Worm (Caenorhabditis elegans) whole organism, L2 larva: ENCODE data around the gene tpp-2.
A peak's percentile ranks its signal among the peaks of the same experiment; 100 is the strongest.

ENCODE experiments used
- C34F6.9 ChIP-seq: fragments of 150-350 bp; optimal IDR thresholded peaks from 2 replicates; lab custom pipeline; 2014; ENCODE audit warnings: missing biosample characterization, missing genetic modification characterization
- F13H6.1 ChIP-seq: sonication (generic microtip); optimal IDR thresholded peaks from 2 replicates; lab custom pipeline; 2016; ENCODE audit warnings: missing genetic modification characterization, missing compliant biosample characterization
- R02D3.7 ChIP-seq: fragments of 150-350 bp; optimal IDR thresholded peaks from 2 replicates; lab custom pipeline; 2014; ENCODE audit warnings: missing biosample characterization, missing genetic modification characterization
- ZK546.5 ChIP-seq: sonication (generic microtip); optimal IDR thresholded peaks from 2 replicates; lab custom pipeline; 2017; ENCODE audit warnings: missing biosample characterization, missing genetic modification characterization
- alr-1 ChIP-seq: fragments of 150-350 bp; optimal IDR thresholded peaks from 2 replicates; lab custom pipeline; 2014; ENCODE audit warnings: missing biosample characterization, missing genetic modification characterization
- aly-2 ChIP-seq: fragments of 150-350 bp; optimal IDR thresholded peaks from 2 replicates; lab custom pipeline; 2014; ENCODE audit warnings: missing biosample characterization, missing genetic modification characterization
- ama-1 ChIP-seq: fragments of 150-350 bp; optimal IDR thresholded peaks from 2 replicates; lab custom pipeline; 2018; ENCODE audit warnings: inconsistent platforms
- blmp-1 ChIP-seq: sonication (generic microtip); optimal IDR thresholded peaks from 2 replicates; lab custom pipeline; 2017; ENCODE audit warnings: missing genetic modification characterization, mild to moderate bottlenecking, missing compliant biosample characterization, antibody characterized with exemption, moderate library complexity; ENCODE audit not compliant: insufficient read depth
- ceh-16 ChIP-seq: fragments of 150-350 bp; optimal IDR thresholded peaks from 2 replicates; lab custom pipeline; 2014; ENCODE audit warnings: missing biosample characterization, missing genetic modification characterization
- ceh-82 ChIP-seq: fragments of 150-350 bp; optimal IDR thresholded peaks from 2 replicates; lab custom pipeline; 2014; ENCODE audit warnings: missing biosample characterization, missing genetic modification characterization
- crh-2 ChIP-seq: sonication (generic microtip); optimal IDR thresholded peaks from 2 replicates; lab custom pipeline; 2017; ENCODE audit warnings: missing biosample characterization, missing genetic modification characterization
- dmd-4 ChIP-seq: sonication (generic microtip); optimal IDR thresholded peaks from 2 replicates; lab custom pipeline; 2017; ENCODE audit warnings: missing biosample characterization, missing genetic modification characterization
- egl-27 ChIP-seq: sonication (generic microtip); optimal IDR thresholded peaks from 3 replicates; lab custom pipeline; 2017; ENCODE audit warnings: missing biosample characterization, missing genetic modification reagents, missing genetic modification characterization
- elt-1 ChIP-seq: fragments of 150-350 bp; optimal IDR thresholded peaks from 2 replicates; lab custom pipeline; 2014; ENCODE audit warnings: missing biosample characterization, missing genetic modification characterization
- elt-3 ChIP-seq: sonication (generic microtip); optimal IDR thresholded peaks from 2 replicates; lab custom pipeline; 2017; ENCODE audit warnings: missing biosample characterization, missing genetic modification characterization
- fos-1 ChIP-seq: fragments of 150-350 bp; optimal IDR thresholded peaks from 2 replicates; lab custom pipeline; 2014; ENCODE audit warnings: missing biosample characterization, missing genetic modification characterization
- gmeb-1 ChIP-seq: fragments of 150-350 bp; optimal IDR thresholded peaks from 2 replicates; lab custom pipeline; 2014; ENCODE audit warnings: missing biosample characterization, missing genetic modification characterization
- lin-11 ChIP-seq: fragments of 150-350 bp; sonication (generic microtip); optimal IDR thresholded peaks from 2 replicates; lab custom pipeline; 2014; ENCODE audit warnings: missing biosample characterization, missing genetic modification characterization, inconsistent platforms, mixed read lengths
- lin-13 ChIP-seq: fragments of 150-350 bp; optimal IDR thresholded peaks from 2 replicates; lab custom pipeline; 2014; ENCODE audit warnings: missing biosample characterization, missing genetic modification reagents, missing genetic modification characterization
- lsy-2 ChIP-seq, 2 experiments: fragments of 150-350 bp in 1 of 2; sonication (generic microtip) in 1 of 2; optimal IDR thresholded peaks; 2 replicates each; lab custom pipeline; 2014 to 2017; ENCODE audit warnings: missing biosample characterization in 2 of 2, missing genetic modification characterization in 2 of 2
- mab-5 ChIP-seq: fragments of 150-350 bp; optimal IDR thresholded peaks from 2 replicates; lab custom pipeline; 2014; ENCODE audit warnings: missing biosample characterization, missing genetic modification characterization
- mbf-1 ChIP-seq: sonication (generic microtip); optimal IDR thresholded peaks from 2 replicates; lab custom pipeline; 2017; ENCODE audit warnings: missing biosample characterization, missing genetic modification characterization
- mdl-1 ChIP-seq, 2 experiments: fragments of 150-350 bp in 1 of 2; sonication (generic microtip) in 1 of 2; optimal IDR thresholded peaks; 2 replicates each; lab custom pipeline; 2017; ENCODE audit warnings: missing biosample characterization in 2 of 2, missing genetic modification characterization in 2 of 2
- nhr-10 ChIP-seq: sonication (generic microtip); optimal IDR thresholded peaks from 2 replicates; lab custom pipeline; 2017; ENCODE audit warnings: missing biosample characterization, missing genetic modification characterization
- nhr-11 ChIP-seq: fragments of 150-350 bp; optimal IDR thresholded peaks from 2 replicates; lab custom pipeline; 2014; ENCODE audit warnings: missing biosample characterization, missing genetic modification characterization
- nhr-12 ChIP-seq: fragments of 150-350 bp; optimal IDR thresholded peaks from 2 replicates; lab custom pipeline; 2014; ENCODE audit warnings: missing biosample characterization, missing genetic modification characterization
- nhr-129 ChIP-seq: fragments of 150-350 bp; optimal IDR thresholded peaks from 2 replicates; lab custom pipeline; 2014; ENCODE audit warnings: missing biosample characterization, missing genetic modification characterization
- nhr-21 ChIP-seq: fragments of 150-350 bp; optimal IDR thresholded peaks from 2 replicates; lab custom pipeline; 2014; ENCODE audit warnings: missing biosample characterization, missing genetic modification characterization
- nhr-23 ChIP-seq: fragments of 150-350 bp; optimal IDR thresholded peaks from 2 replicates; lab custom pipeline; 2014; ENCODE audit warnings: missing biosample characterization, missing genetic modification reagents, missing genetic modification characterization
- nhr-237 ChIP-seq: fragments of 150-350 bp; optimal IDR thresholded peaks from 2 replicates; lab custom pipeline; 2014; ENCODE audit warnings: missing biosample characterization, missing genetic modification characterization
- nhr-25 ChIP-seq: fragments of 150-350 bp; sonication (generic microtip); optimal IDR thresholded peaks from 3 replicates; lab custom pipeline; 2014; ENCODE audit warnings: missing biosample characterization, missing genetic modification characterization
- nhr-6 ChIP-seq: fragments of 150-350 bp; optimal IDR thresholded peaks from 2 replicates; lab custom pipeline; 2014; ENCODE audit warnings: missing biosample characterization, missing genetic modification characterization
- sem-4 ChIP-seq: fragments of 150-350 bp; optimal IDR thresholded peaks from 2 replicates; lab custom pipeline; 2014; ENCODE audit warnings: missing biosample characterization, missing genetic modification reagents, missing genetic modification characterization
- skn-1 ChIP-seq: sonication (generic microtip); optimal IDR thresholded peaks from 2 replicates; lab custom pipeline; 2017; ENCODE audit warnings: missing biosample characterization, missing genetic modification characterization
- sma-3 ChIP-seq: sonication (generic microtip); optimal IDR thresholded peaks from 2 replicates; lab custom pipeline; 2016; ENCODE audit warnings: missing genetic modification reagents, missing genetic modification characterization, missing compliant biosample characterization
- sma-9 ChIP-seq, 2 experiments: fragments of 150-350 bp in 1 of 2; sonication (generic microtip) in 1 of 2; optimal IDR thresholded peaks; 2 replicates each; lab custom pipeline; 2014 to 2016; ENCODE audit warnings: missing genetic modification characterization in 2 of 2, mild to moderate bottlenecking in 1 of 2, missing biosample characterization in 1 of 2, missing compliant biosample characterization in 1 of 2, missing genetic modification reagents in 1 of 2, moderate library complexity in 1 of 2
- snpc-4 ChIP-seq: fragments of 150-350 bp; optimal IDR thresholded peaks from 2 replicates; lab custom pipeline; 2014; ENCODE audit warnings: missing biosample characterization, missing genetic modification characterization
- unc-39 ChIP-seq: fragments of 150-350 bp; optimal IDR thresholded peaks from 2 replicates; lab custom pipeline; 2014; ENCODE audit warnings: missing biosample characterization, missing genetic modification characterization
- unc-55 ChIP-seq: fragments of 150-350 bp; sonication (generic microtip); optimal IDR thresholded peaks from 3 replicates; lab custom pipeline; 2014; ENCODE audit warnings: missing biosample characterization, missing genetic modification reagents, missing genetic modification characterization
- unc-62 ChIP-seq: fragments of 150-350 bp; optimal IDR thresholded peaks from 2 replicates; lab custom pipeline; 2014; ENCODE audit warnings: missing biosample characterization, missing genetic modification reagents, missing genetic modification characterization
- zag-1 ChIP-seq: fragments of 150-350 bp; optimal IDR thresholded peaks from 2 replicates; lab custom pipeline; 2014; ENCODE audit warnings: missing biosample characterization, missing genetic modification characterization
- ztf-1 ChIP-seq: fragments of 200-800 bp; sonication (Bioruptor generic); conservative IDR thresholded peaks from 2 replicates; pipeline ENCODE4 v1.3.6; 2022; ENCODE audit warnings: missing genetic modification characterization, missing compliant biosample characterization
- ztf-11 ChIP-seq: sonication (generic microtip); optimal IDR thresholded peaks from 2 replicates; lab custom pipeline; 2017; ENCODE audit warnings: missing biosample characterization, missing genetic modification characterization
- ztf-4 ChIP-seq: fragments of 150-350 bp; optimal IDR thresholded peaks from 2 replicates; lab custom pipeline; 2014; ENCODE audit warnings: missing biosample characterization, missing genetic modification characterization

Gene tpp-2

ce11 chrII:6061495-6061894 is 35.9 kb downstream of the tpp-2 start (continued):
- TF ChIP-seq aly-2 (tag; lab: Kevin White, UChicago) = no peak
- no peak for TF ChIP-seq ztf-1 (GFP tag; lab: Robert Waterston, UW)
- TF ChIP-seq ceh-16 (tag; lab: Kevin White, UChicago) = peak; percentile 45
- peak; percentile 72 for TF ChIP-seq nhr-6 (tag; lab: Kevin White, UChicago)
- peak; percentile 36 for TF ChIP-seq egl-27
- TF ChIP-seq ztf-11 (tag; lab: Kevin White, UChicago) = no peak
- TF ChIP-seq lin-11 (tag; lab: Kevin White, UChicago) = no peak
- TF ChIP-seq sem-4 (tag; lab: Kevin White, UChicago) = peak; percentile 59
- TF ChIP-seq dmd-4 (tag; lab: Kevin White, UChicago) = peak; percentile 6
- TF ChIP-seq elt-3 (tag; lab: Kevin White, UChicago) = no peak
- no peak for TF ChIP-seq unc-62 (GFP tag; lab: Kevin White, UChicago)

DNA sequence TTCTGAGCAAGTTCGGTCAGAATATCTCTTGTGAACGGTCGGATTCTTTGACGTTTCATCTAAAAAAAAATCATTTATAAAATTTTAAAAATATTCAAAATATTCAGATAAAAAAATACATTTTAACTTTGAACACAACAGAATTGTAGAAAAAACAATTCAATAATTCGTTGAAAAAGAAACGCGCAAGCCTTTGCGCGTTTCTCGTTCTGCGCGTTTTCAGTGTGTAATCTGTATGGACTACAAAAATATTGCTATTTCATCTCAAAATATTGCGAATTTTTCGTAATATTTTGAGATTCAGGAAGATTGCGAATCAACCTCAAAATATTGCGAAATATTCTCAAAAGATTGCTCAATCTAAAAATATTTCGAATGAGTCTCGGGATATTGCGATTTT is 41.5 kb downstream of the tpp-2 start, which contains the start of gene R12C12.7:
TSS of gene R12C12.7 (minus strand) at position 59 of the 400 bp plus-strand sequence.
- TF ChIP-seq sma-3 = no peak
- no peak for TF ChIP-seq aly-2 (tag; lab: Kevin White, UChicago)
- TF ChIP-seq unc-55 = peak; percentile 19
- no peak for TF ChIP-seq nhr-10 (tag; lab: Kevin White, UChicago)
- no peak for TF ChIP-seq sma-9 (GFP tag; optimal IDR thresholded peaks at IDR 0.05; lab: Kevin White, UChicago)
- TF ChIP-seq sma-9 (tag; optimal IDR thresholded peaks at IDR 0.05; lab: Kevin White, UChicago) = no peak
- TF ChIP-seq, all 48 proteins: peak for 1

- TF ChIP-seq fos-1 (tag; lab: Kevin White, UChicago) (peak; percentile 33), sem-4 (tag; lab: Kevin White, UChicago) (no peak), crh-2 (peak; percentile 11), gmeb-1 (tag; lab: Kevin White, UChicago) (no peak), sma-9 (GFP tag; optimal IDR thresholded peaks at IDR 0.05; lab: Kevin White, UChicago) (peak; percentile 51), sma-9 (tag; optimal IDR thresholded peaks at IDR 0.05; lab: Kevin White, UChicago) (no peak), mbf-1 (tag; lab: Kevin White, UChicago) (no peak), lin-11 (tag; lab: Kevin White, UChicago) (no peak), ama-1 (lab: Kevin White, UChicago) (no peak), mdl-1 (tag; optimal IDR thresholded peaks at IDR 0.05; lab: Kevin White, UChicago) (no peak), unc-55 (no peak)
Measured at ce11 chrII:6050120-6050519, 47.3 kb downstream of the tpp-2 start, which contains the start of gene gldc-1. Gene gldc-1, plus strand, starts transcription at chrII:6050420.

DNA sequence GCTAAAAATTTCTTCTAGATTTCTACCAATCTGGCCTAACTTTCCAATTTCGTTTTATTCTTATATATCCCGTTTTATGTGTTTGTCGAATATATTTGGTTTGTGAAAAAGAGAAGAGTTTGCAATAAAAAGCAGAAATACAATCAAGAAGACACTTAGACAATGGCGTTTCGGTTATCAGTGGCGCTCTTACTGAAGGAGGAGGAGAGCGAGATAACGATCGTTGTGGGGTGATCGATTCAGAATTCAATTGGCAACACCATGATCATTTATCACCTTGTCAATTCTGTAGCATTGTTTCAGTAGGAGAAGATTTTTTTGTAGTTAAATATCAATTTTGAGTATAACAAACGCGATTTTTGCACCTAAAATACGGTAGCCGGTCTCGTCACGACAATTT is 47.9 kb downstream of the tpp-2 start:
- TF ChIP-seq sma-3 (peak; percentile 3), elt-1 (tag; lab: Kevin White, UChicago) (no peak), nhr-237 (tag; lab: Kevin White, UChicago) (no peak), blmp-1 (tag; lab: Kevin White, UChicago) (no peak), ceh-16 (tag; lab: Kevin White, UChicago) (no peak), mbf-1 (tag; lab: Kevin White, UChicago) (no peak), nhr-12 (tag; lab: Kevin White, UChicago) (no peak), R02D3.7 (no peak), ztf-1 (GFP tag; lab: Robert Waterston, UW) (no peak), nhr-21 (tag; lab: Kevin White, UChicago) (no peak), nhr-10 (tag; lab: Kevin White, UChicago) (no peak), snpc-4 (tag; lab: Kevin White, UChicago) (no peak), nhr-11 (tag; lab: Kevin White, UChicago) (no peak), zag-1 (tag; lab: Kevin White, UChicago) (no peak), nhr-25 (no peak), lin-13 (GFP tag; lab: Kevin White, UChicago) (no peak), skn-1 (tag; lab: Kevin White, UChicago) (no peak), dmd-4 (tag; lab: Kevin White, UChicago) (no peak), egl-27 (no peak), crh-2 (peak; percentile 54), nhr-129 (tag; lab: Kevin White, UChicago) (no peak), sma-9 (GFP tag; optimal IDR thresholded peaks at IDR 0.05; lab: Kevin White, UChicago) (peak; percentile 59), sma-9 (tag; optimal IDR thresholded peaks at IDR 0.05; lab: Kevin White, UChicago) (no peak), nhr-23 (tag; lab: Kevin White, UChicago) (no peak), elt-3 (tag; lab: Kevin White, UChicago) (no peak), gmeb-1 (tag; lab: Kevin White, UChicago) (peak; percentile 3), ZK546.5 (tag; lab: Kevin White, UChicago) (no peak), mdl-1 (tag; optimal IDR thresholded peaks at IDR 0.05; lab: Kevin White, UChicago) (no peak), fos-1 (tag; lab: Kevin White, UChicago) (peak; percentile 57), lin-11 (tag; lab: Kevin White, UChicago) (no peak), C34F6.9 (tag; lab: Kevin White, UChicago) (no peak), ceh-82 (no peak), mab-5 (no peak), ztf-11 (tag; lab: Kevin White, UChicago) (no peak), ztf-4 (tag; lab: Kevin White, UChicago) (no peak), sem-4 (tag; lab: Kevin White, UChicago) (no peak), ama-1 (lab: Kevin White, UChicago) (no peak), unc-39 (tag; lab: Kevin White, UChicago) (no peak), unc-55 (no peak), alr-1 (tag; lab: Kevin White, UChicago) (no peak), lsy-2 (tag; optimal IDR thresholded peaks at IDR 0.05; lab: Kevin White, UChicago) (no peak), F13H6.1 (tag; lab: Kevin White, UChicago) (no peak)
